Fruit fly (Drosophila melanogaster) whole organism, embryonic: ENCODE measurements around the gene CG10801.

Experiments used
- Atf6 ChIP-seq: fragments of 200-800 bp; sonication (Bioruptor generic); IDR thresholded peaks from 2 replicates; pipeline ENCODE4 v1.3.6; 2022; ENCODE audit warnings: missing biosample characterization, missing genetic modification characterization
- Blimp-1 ChIP-seq: fragments of 200-800 bp; sonication (Bioruptor generic); optimal IDR thresholded peaks from 3 replicates; lab custom pipeline; 2018; ENCODE audit warnings: missing biosample characterization, missing genetic modification characterization, mild to moderate bottlenecking, moderate library complexity, missing genetic modification reagents
- Bteb2 ChIP-seq: fragments of 200-800 bp; sonication (Bioruptor generic); optimal IDR thresholded peaks from 2 replicates; lab custom pipeline; 2016; ENCODE audit warnings: missing biosample characterization, missing genetic modification characterization
- CG10147 ChIP-seq: fragments of 200-800 bp; sonication (Bioruptor generic); optimal IDR thresholded peaks from 2 replicates; lab custom pipeline; 2019; ENCODE audit warnings: missing biosample characterization, mild to moderate bottlenecking, missing genetic modification characterization, moderate library complexity
- CG11398 ChIP-seq: fragments of 200-800 bp; sonication (Bioruptor generic); optimal IDR thresholded peaks from 2 replicates; lab custom pipeline; 2016; ENCODE audit warnings: missing biosample characterization, missing genetic modification characterization
- CG12155 ChIP-seq: fragments of 200-800 bp; sonication (Bioruptor generic); optimal IDR thresholded peaks from 3 replicates; lab custom pipeline; 2016; ENCODE audit warnings: missing biosample characterization, missing genetic modification characterization
- CG1233 ChIP-seq: fragments of 200-800 bp; sonication (Bioruptor generic); optimal IDR thresholded peaks from 4 replicates; lab custom pipeline; 2018; ENCODE audit warnings: missing biosample characterization, mild to moderate bottlenecking, missing genetic modification characterization
- CG13287 ChIP-seq: fragments of 200-800 bp; sonication (Bioruptor generic); IDR thresholded peaks from 2 replicates; pipeline ENCODE4 v1.3.6; 2022; ENCODE audit warnings: missing biosample characterization, missing genetic modification characterization; ENCODE audit not compliant: partially characterized antibody
- CG13296 ChIP-seq: fragments of 200-800 bp; sonication (Bioruptor generic); optimal IDR thresholded peaks from 3 replicates; lab custom pipeline; 2018; ENCODE audit warnings: missing biosample characterization, mild to moderate bottlenecking, missing genetic modification characterization
- CG14441 ChIP-seq: fragments of 200-800 bp; sonication (Bioruptor generic); IDR thresholded peaks from 2 replicates; pipeline ENCODE4 v1.3.6; 2022; ENCODE audit warnings: missing biosample characterization, missing genetic modification characterization
- CG15514 ChIP-seq: fragments of 200-800 bp; sonication (Bioruptor generic); optimal IDR thresholded peaks from 3 replicates; lab custom pipeline; 2017; ENCODE audit warnings: missing biosample characterization, missing genetic modification characterization, mild to moderate bottlenecking, moderate library complexity, missing genetic modification reagents
- CG1602 ChIP-seq: fragments of 200-800 bp; sonication (Bioruptor generic); optimal IDR thresholded peaks from 3 replicates; lab custom pipeline; 2016; ENCODE audit warnings: missing biosample characterization, missing genetic modification characterization
- CG1832 ChIP-seq: fragments of 200-800 bp; sonication (Bioruptor generic); optimal IDR thresholded peaks from 2 replicates; lab custom pipeline; 2017; ENCODE audit warnings: missing biosample characterization, mild to moderate bottlenecking, missing genetic modification characterization, inconsistent platforms
- CG3163 ChIP-seq: fragments of 200-800 bp; sonication (Bioruptor generic); optimal IDR thresholded peaks from 3 replicates; lab custom pipeline; 2016; ENCODE audit warnings: missing biosample characterization, missing genetic modification characterization
- CG3838 ChIP-seq: fragments of 200-800 bp; sonication (Bioruptor generic); optimal IDR thresholded peaks from 3 replicates; lab custom pipeline; 2016; ENCODE audit warnings: missing biosample characterization, missing genetic modification characterization
- CG42726 ChIP-seq: fragments of 200-800 bp; sonication (Bioruptor generic); IDR thresholded peaks from 2 replicates; pipeline ENCODE4 v1.3.6; 2022; ENCODE audit warnings: missing biosample characterization, missing genetic modification characterization; ENCODE audit not compliant: partially characterized antibody
- CG6654 ChIP-seq: fragments of 200-800 bp; sonication (Bioruptor generic); optimal IDR thresholded peaks from 2 replicates; lab custom pipeline; 2017; ENCODE audit warnings: missing biosample characterization, mild to moderate bottlenecking, missing genetic modification characterization
- CG8089 ChIP-seq: fragments of 200-800 bp; sonication (Bioruptor generic); optimal IDR thresholded peaks from 3 replicates; lab custom pipeline; 2016; ENCODE audit warnings: missing biosample characterization, missing genetic modification characterization
- CG8765 ChIP-seq: fragments of 200-800 bp; sonication (Bioruptor generic); IDR thresholded peaks from 2 replicates; pipeline ENCODE4 v1.3.6; 2022; ENCODE audit warnings: missing biosample characterization, missing genetic modification characterization
- CG8924 ChIP-seq: fragments of 200-800 bp; optimal IDR thresholded peaks from 3 replicates; lab custom pipeline; 2019; ENCODE audit warnings: missing biosample characterization, mild to moderate bottlenecking, missing genetic modification characterization, moderate library complexity
- CG9437 ChIP-seq: fragments of 200-800 bp; sonication (Bioruptor generic); optimal IDR thresholded peaks from 2 replicates; lab custom pipeline; 2018; ENCODE audit warnings: missing biosample characterization, mild to moderate bottlenecking, missing genetic modification characterization
- Dad ChIP-seq: fragments of 200-800 bp; sonication (Bioruptor generic); optimal IDR thresholded peaks from 3 replicates; lab custom pipeline; 2016; ENCODE audit warnings: missing biosample characterization, missing genetic modification characterization
- HLH3B ChIP-seq: fragments of 200-800 bp; sonication (Bioruptor generic); IDR thresholded peaks from 2 replicates; pipeline ENCODE4 v1.3.6; 2022; ENCODE audit warnings: missing biosample characterization, missing genetic modification characterization
- HLH54F ChIP-seq: fragments of 200-800 bp; sonication (Bioruptor generic); optimal IDR thresholded peaks from 3 replicates; lab custom pipeline; 2016; ENCODE audit warnings: missing biosample characterization, missing genetic modification characterization
- Hr3 ChIP-seq: fragments of 200-800 bp; sonication (Bioruptor generic); optimal IDR thresholded peaks from 3 replicates; lab custom pipeline; 2016; ENCODE audit warnings: missing biosample characterization, missing genetic modification characterization
- Hr51 ChIP-seq, 2 experiments: fragments of 200-800 bp; sonication (Bioruptor generic); optimal IDR thresholded peaks; 2 replicates in 1 of 2; 3 replicates in 1 of 2; lab custom pipeline; 2016 to 2018; ENCODE audit warnings: missing biosample characterization in 2 of 2, missing genetic modification characterization in 2 of 2, mild to moderate bottlenecking in 1 of 2, moderate library complexity in 1 of 2
- Lhr ChIP-seq: fragments of 200-800 bp; sonication (Bioruptor generic); optimal IDR thresholded peaks from 3 replicates; lab custom pipeline; 2017; ENCODE audit warnings: mild to moderate bottlenecking, missing biosample characterization, missing genetic modification reagents, missing genetic modification characterization
- Mes4 ChIP-seq: fragments of 200-800 bp; sonication (Bioruptor generic); optimal IDR thresholded peaks from 2 replicates; lab custom pipeline; 2016; ENCODE audit warnings: missing biosample characterization, missing genetic modification characterization
- NfI ChIP-seq: fragments of 200-800 bp; sonication (Bioruptor generic); optimal IDR thresholded peaks from 3 replicates; lab custom pipeline; 2018; ENCODE audit warnings: missing biosample characterization, mild to moderate bottlenecking, missing genetic modification characterization, moderate library complexity
- Pdp1 ChIP-seq, 2 experiments: fragments of 200-800 bp; sonication (Bioruptor generic); optimal IDR thresholded peaks; 3 replicates each; lab custom pipeline; 2016; ENCODE audit warnings: missing biosample characterization in 2 of 2, missing genetic modification characterization in 2 of 2, mild to moderate bottlenecking in 1 of 2, moderate library complexity in 1 of 2
- Sox100B ChIP-seq: fragments of 200-800 bp; sonication (Bioruptor generic); optimal IDR thresholded peaks from 3 replicates; lab custom pipeline; 2018; ENCODE audit warnings: missing biosample characterization, mild to moderate bottlenecking, missing genetic modification characterization
- Sry-β ChIP-seq: fragments of 200-800 bp; sonication (Bioruptor generic); optimal IDR thresholded peaks from 2 replicates; lab custom pipeline; 2018; ENCODE audit warnings: missing biosample characterization, mild to moderate bottlenecking, missing genetic modification characterization, moderate library complexity
- caup ChIP-seq: fragments of 200-800 bp; sonication (Bioruptor generic); optimal IDR thresholded peaks from 3 replicates; lab custom pipeline; 2017; ENCODE audit warnings: missing biosample characterization, mild to moderate bottlenecking, missing genetic modification characterization, moderate library complexity; ENCODE audit not compliant: severe bottlenecking
- chm ChIP-seq: fragments of 200-800 bp; sonication (Bioruptor generic); IDR thresholded peaks from 2 replicates; pipeline ENCODE4 v1.3.6; 2022; ENCODE audit warnings: missing biosample characterization, missing genetic modification characterization
- dysf ChIP-seq: fragments of 200-800 bp; sonication (Bioruptor generic); IDR thresholded peaks from 3 replicates; pipeline ENCODE4 v1.3.6; 2022; ENCODE audit warnings: missing biosample characterization, missing genetic modification characterization
- esg ChIP-seq: fragments of 200-800 bp; sonication (Bioruptor generic); conservative IDR thresholded peaks from 2 replicates; pipeline ENCODE4 v1.3.6; 2022; ENCODE audit warnings: missing biosample characterization, missing genetic modification characterization
- ind ChIP-seq: fragments of 200-800 bp; sonication (Bioruptor generic); optimal IDR thresholded peaks from 3 replicates; lab custom pipeline; 2016; ENCODE audit warnings: missing biosample characterization, missing genetic modification characterization
- lab ChIP-seq: fragments of 200-800 bp; sonication (Bioruptor generic); optimal IDR thresholded peaks from 3 replicates; lab custom pipeline; 2017; ENCODE audit warnings: missing biosample characterization, missing genetic modification characterization, mild to moderate bottlenecking, moderate library complexity, missing genetic modification reagents
- maf-S ChIP-seq: fragments of 200-800 bp; sonication (Bioruptor generic); optimal IDR thresholded peaks from 2 replicates; lab custom pipeline; 2016; ENCODE audit warnings: missing biosample characterization, missing genetic modification characterization
- mld ChIP-seq: fragments of 200-800 bp; sonication (Bioruptor generic); IDR thresholded peaks from 3 replicates; pipeline ENCODE4 v1.3.6; 2022; ENCODE audit warnings: missing biosample characterization, missing genetic modification characterization; ENCODE audit not compliant: partially characterized antibody
- otp ChIP-seq: fragments of 200-800 bp; sonication (Bioruptor generic); IDR thresholded peaks from 3 replicates; pipeline ENCODE4, ENCODE4 v1.3.6; 2022; ENCODE audit warnings: missing biosample characterization, missing genetic modification characterization
- scrt ChIP-seq: fragments of 200-800 bp; sonication (Bioruptor generic); optimal IDR thresholded peaks from 2 replicates; lab custom pipeline; 2018; ENCODE audit warnings: missing biosample characterization, mild to moderate bottlenecking, missing genetic modification characterization, moderate library complexity
- sens ChIP-seq: fragments of 200-800 bp; sonication (Bioruptor generic); peaks from one replicate; lab custom pipeline; 2016; ENCODE audit warnings: missing biosample characterization, missing genetic modification characterization
- sens-2 ChIP-seq: fragments of 200-800 bp; sonication (Bioruptor generic); IDR thresholded peaks from 2 replicates; pipeline ENCODE4 v1.3.6; 2022; ENCODE audit warnings: missing biosample characterization, missing genetic modification characterization
- sima ChIP-seq: fragments of 200-800 bp; sonication (Bioruptor generic); optimal IDR thresholded peaks from 2 replicates; lab custom pipeline; 2016; ENCODE audit warnings: missing biosample characterization, missing genetic modification characterization
- ssp ChIP-seq: fragments of 200-800 bp; sonication (Bioruptor generic); IDR thresholded peaks from 2 replicates; pipeline ENCODE4 v1.3.6; 2022; ENCODE audit warnings: missing biosample characterization, missing genetic modification characterization
- stwl ChIP-seq: fragments of 200-800 bp; sonication (Bioruptor generic); optimal IDR thresholded peaks from 3 replicates; lab custom pipeline; 2018; ENCODE audit warnings: missing biosample characterization, mild to moderate bottlenecking, missing genetic modification characterization, moderate library complexity
- tgo ChIP-seq: fragments of 200-800 bp; sonication (Bioruptor generic); IDR thresholded peaks from 3 replicates; pipeline ENCODE4 v1.3.6; 2022; ENCODE audit warnings: missing biosample characterization, missing genetic modification characterization
- tll ChIP-seq, 2 experiments: fragments of 200-800 bp in 1 of 2; fragments of >200 bp in 1 of 2; sonication (Bioruptor generic) in 1 of 2; optimal IDR thresholded peaks; 2 replicates each; lab custom pipeline; 2017 to 2019; ENCODE audit warnings: missing biosample characterization in 2 of 2, missing genetic modification characterization in 2 of 2, mild to moderate bottlenecking in 1 of 2, moderate library complexity in 1 of 2
- trem ChIP-seq: fragments of 200-800 bp; optimal IDR thresholded peaks from 3 replicates; lab custom pipeline; 2019; ENCODE audit warnings: missing biosample characterization, mild to moderate bottlenecking, missing genetic modification characterization, moderate library complexity
- usp ChIP-seq: fragments of >200 bp; optimal IDR thresholded peaks from 2 replicates; lab custom pipeline; 2017; ENCODE audit warnings: missing biosample characterization, missing genetic modification characterization

Gene CG10801

DNA sequence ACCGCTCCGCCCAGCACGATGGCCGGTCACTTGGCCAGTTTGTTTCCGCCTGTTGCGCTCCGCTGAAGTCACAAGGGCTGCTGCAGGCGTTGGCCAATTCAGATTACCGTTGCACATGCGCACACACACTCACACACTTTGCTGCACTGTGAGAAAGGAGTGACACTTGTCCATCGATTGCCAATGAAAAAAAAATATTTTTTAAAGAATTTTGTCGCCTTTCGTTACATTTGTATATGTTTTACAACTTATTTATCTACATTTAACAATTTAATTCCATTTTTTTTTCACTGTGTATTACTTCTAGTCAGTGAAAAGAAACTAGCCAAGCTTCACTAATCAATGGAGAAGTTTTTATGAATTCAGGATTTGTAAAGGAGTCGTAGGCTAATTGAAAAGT lies 15.6 kb downstream of the CG10801 start (continued):
- TF ChIP-seq ssp (GFP tag; lab: Robert Waterston, UW): 0 out of 2 replicates have a peak, but pooled peaks have one; percentile 6
- no peak for TF ChIP-seq Atf6 (GFP tag; lab: Robert Waterston, UW)
- peak; percentile 33; the same call in 1 of the 2 replicates for TF ChIP-seq CG14441
- TF ChIP-seq CG8924 (tag; lab: Kevin White, UChicago): peak; percentile 37
- 0 out of 2 replicates have a peak, but pooled peaks have one; percentile 26 for TF ChIP-seq sens-2 (GFP tag; lab: Robert Waterston, UW)
- peak; percentile 6 for TF ChIP-seq ind
- peak; percentile 2 for TF ChIP-seq maf-S (GFP tag; lab: Kevin White, UChicago)
- TF ChIP-seq mld (GFP tag; lab: Robert Waterston, UW): no peak
- no peak for TF ChIP-seq CG13287 (GFP tag; lab: Robert Waterston, UW)
- no peak for TF ChIP-seq sima (GFP tag; lab: Kevin White, UChicago)
- TF ChIP-seq CG9437 (GFP tag; lab: Kevin White, UChicago): peak; percentile 11
- TF ChIP-seq otp (GFP tag; lab: Robert Waterston, UW): no peak
- TF ChIP-seq NfI (GFP tag; lab: Kevin White, UChicago): no peak
- peak; percentile 47; the same call in 2 of the 3 replicates for TF ChIP-seq tgo
- TF ChIP-seq CG6654 (GFP tag; lab: Kevin White, UChicago): no peak
- peak; percentile 18 to 36 for TF ChIP-seq Pdp1 (GFP tag; optimal IDR thresholded peaks at IDR 0.05; lab: Kevin White, UChicago)
- no peak for TF ChIP-seq caup
- no peak for TF ChIP-seq CG3838 (GFP tag; lab: Kevin White, UChicago)
- TF ChIP-seq Sry-β (GFP tag; lab: Kevin White, UChicago): no peak
- TF ChIP-seq CG10147 (GFP tag; lab: Kevin White, UChicago): no peak
- TF ChIP-seq tll (GFP tag; optimal IDR thresholded peaks at IDR 0.05; lab: Kevin White, UChicago): no peak
- no peak for TF ChIP-seq CG15514 (GFP tag; lab: Kevin White, UChicago)
- TF ChIP-seq HLH54F: peak; percentile 2
- TF ChIP-seq Bteb2: peak; percentile 13
- TF ChIP-seq CG8765 (GFP tag; lab: Robert Waterston, UW): no peak
- TF ChIP-seq Blimp-1 (GFP tag; lab: Kevin White, UChicago): peak; percentile 44
- no peak for TF ChIP-seq CG13296
- no peak for TF ChIP-seq chm (GFP tag; lab: Robert Waterston, UW)
- TF ChIP-seq CG1832: no peak
- TF ChIP-seq CG11398: no peak
- TF ChIP-seq CG3163 (GFP tag; lab: Kevin White, UChicago): no peak
- TF ChIP-seq CG1602 (GFP tag; lab: Kevin White, UChicago): peak; percentile 16
- TF ChIP-seq CG42726 (GFP tag; lab: Robert Waterston, UW): no peak

DNA sequence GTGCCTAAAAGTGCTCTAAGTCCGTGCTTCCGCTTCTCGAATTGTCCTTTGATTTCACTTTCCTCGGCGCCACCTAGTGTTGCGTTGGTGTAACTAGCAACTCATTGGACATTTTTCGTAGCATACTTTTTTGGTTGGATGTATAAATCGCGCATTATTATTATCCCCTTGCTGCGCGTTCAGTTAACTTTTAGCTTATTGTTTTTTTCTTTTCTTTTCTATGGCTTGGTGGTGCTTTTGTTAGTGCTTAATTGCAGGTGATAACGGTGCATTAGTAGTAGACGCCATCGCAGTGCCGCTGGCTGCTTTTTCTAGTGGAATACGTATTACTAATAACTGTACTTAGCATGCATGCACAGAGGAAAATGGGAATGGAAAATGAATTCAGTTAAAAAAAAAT lies 20.6 kb downstream of the CG10801 start:
- no peak for TF ChIP-seq CG12155 (GFP tag; lab: Kevin White, UChicago)
- TF ChIP-seq Hr51 (GFP tag; optimal IDR thresholded peaks at IDR 0.05; lab: Kevin White, UChicago): peak in 1 of 2 experiments; percentile 8
- peak; percentile 7 for TF ChIP-seq Sox100B (GFP tag; lab: Kevin White, UChicago)
- no peak for TF ChIP-seq dysf
- TF ChIP-seq esg: no peak
- no peak for TF ChIP-seq usp
- no peak for TF ChIP-seq Dad (GFP tag; lab: Kevin White, UChicago)
- TF ChIP-seq CG1233 (GFP tag; lab: Kevin White, UChicago): no peak
- TF ChIP-seq CG8089 (GFP tag; lab: Kevin White, UChicago): no peak
- no peak for TF ChIP-seq Hr3 (GFP tag; lab: Kevin White, UChicago)
- TF ChIP-seq CG3163 (GFP tag; lab: Kevin White, UChicago): no peak
- TF ChIP-seq CG8765 (GFP tag; lab: Robert Waterston, UW): no peak
- no peak for TF ChIP-seq scrt (GFP tag; lab: Kevin White, UChicago)
- TF ChIP-seq lab: no peak
- peak; percentile 44 for TF ChIP-seq stwl (tag; lab: Kevin White, UChicago)
- TF ChIP-seq trem (tag; lab: Kevin White, UChicago): no peak
- peak; percentile 14 for TF ChIP-seq sens (GFP tag; lab: Kevin White, UChicago)
- no peak for TF ChIP-seq Mes4 (GFP tag; lab: Kevin White, UChicago)
- TF ChIP-seq Lhr: peak; percentile 9
- no peak for TF ChIP-seq HLH3B
